Fruit fly (Drosophila melanogaster) whole organism, wandering third instar larva: Measurements from ENCODE around the gene Vps29.

ENCODE experiments used
- Abd-B ChIP-seq: fragments of >200 bp; optimal IDR thresholded peaks from 2 replicates; lab custom pipeline; 2017; ENCODE audit warnings: missing biosample characterization, missing genetic modification characterization
- Dfd ChIP-seq: fragments of >200 bp; optimal IDR thresholded peaks from 2 replicates; lab custom pipeline; 2017; ENCODE audit warnings: missing biosample characterization, missing genetic modification characterization
- Dif ChIP-seq: fragments of 200-275, 200-300 bp; sonication (Bioruptor generic); optimal IDR thresholded peaks from 2 replicates; lab custom pipeline; 2018; ENCODE audit warnings: missing biosample characterization, missing genetic modification characterization; ENCODE audit not compliant: partially characterized antibody
- GATAd ChIP-seq: sonication (Bioruptor generic); optimal IDR thresholded peaks from 2 replicates; lab custom pipeline; 2016; ENCODE audit warnings: missing biosample characterization, missing genetic modification characterization
- HLH106 ChIP-seq: fragments of 200-800 bp; optimal IDR thresholded peaks from 3 replicates; lab custom pipeline; 2019; ENCODE audit warnings: missing biosample characterization, mild to moderate bottlenecking, missing genetic modification characterization, moderate library complexity
- Vsx2 ChIP-seq: fragments of 200-300, 225-300 bp; sonication (Bioruptor generic); optimal IDR thresholded peaks from 2 replicates; lab custom pipeline; 2018; ENCODE audit warnings: missing biosample characterization, missing genetic modification characterization; ENCODE audit not compliant: partially characterized antibody
- jim ChIP-seq: fragments of 175-275, 200-325 bp; sonication (Bioruptor generic); optimal IDR thresholded peaks from 2 replicates; lab custom pipeline; 2016; ENCODE audit warnings: missing biosample characterization, mild to moderate bottlenecking, missing genetic modification characterization
- pan ChIP-seq: fragments of >200 bp; optimal IDR thresholded peaks from 2 replicates; lab custom pipeline; 2017
- psq ChIP-seq: fragments of 200-800 bp; sonication (Bioruptor generic); optimal IDR thresholded peaks from 3 replicates; lab custom pipeline; 2017; ENCODE audit warnings: missing biosample characterization, mild to moderate bottlenecking, missing genetic modification characterization, moderate library complexity
- usp ChIP-seq: fragments of >200 bp; optimal IDR thresholded peaks from 2 replicates; lab custom pipeline; 2017; ENCODE audit warnings: missing biosample characterization, missing genetic modification characterization

DNA sequence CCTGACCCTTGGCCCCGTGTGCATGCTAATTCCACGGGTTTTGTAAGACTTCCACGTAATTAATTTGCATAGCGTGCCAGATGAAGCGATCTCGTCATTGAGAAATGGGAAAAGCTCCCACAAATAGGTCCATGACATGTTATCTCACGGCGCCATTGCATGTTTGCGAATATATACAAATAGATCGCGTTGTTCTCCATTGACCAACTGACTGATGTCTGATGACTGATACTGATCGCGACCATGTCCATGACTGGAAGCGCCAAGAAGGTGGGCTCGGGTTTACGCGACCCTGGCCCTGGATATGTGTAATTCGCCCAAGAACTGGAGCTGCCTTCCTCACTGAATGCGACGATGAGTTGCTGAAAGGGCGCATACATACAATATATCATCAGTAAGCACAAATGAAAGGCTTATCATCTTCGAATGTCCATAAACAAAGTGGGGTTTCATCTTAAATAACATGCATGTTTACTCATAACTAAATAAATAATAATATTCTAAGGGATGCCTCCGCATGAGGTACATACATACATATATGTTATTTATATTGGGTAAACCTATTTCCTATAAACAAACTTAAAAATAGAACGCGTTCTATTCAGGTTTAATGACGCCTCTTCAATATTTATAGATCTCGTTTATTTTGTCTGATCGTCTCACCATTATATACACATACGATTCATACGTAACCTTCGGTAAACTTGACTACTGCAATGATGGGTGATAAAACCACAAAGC, 27.3 kb upstream of the Vps29 start:
- no peak for TF ChIP-seq usp
- TF ChIP-seq GATAd (GFP tag; lab: Kevin White, UChicago) = no peak
- no peak for TF ChIP-seq Dfd (GFP tag; lab: Kevin White, UChicago)
- no peak for TF ChIP-seq pan (lab: Kevin White, UChicago)
- TF ChIP-seq Dif (GFP tag; lab: Kevin White, UChicago) = no peak
- TF ChIP-seq psq (GFP tag; lab: Kevin White, UChicago) = no peak
- TF ChIP-seq Abd-B = no peak
- no peak for TF ChIP-seq Vsx2 (GFP tag; lab: Kevin White, UChicago)
- TF ChIP-seq HLH106 (tag; lab: Kevin White, UChicago) = no peak
- TF ChIP-seq jim (GFP tag; lab: Kevin White, UChicago) = no peak
